Fruit fly (Drosophila melanogaster): ENCODE measurements around the gene Osi14.

DNA sequence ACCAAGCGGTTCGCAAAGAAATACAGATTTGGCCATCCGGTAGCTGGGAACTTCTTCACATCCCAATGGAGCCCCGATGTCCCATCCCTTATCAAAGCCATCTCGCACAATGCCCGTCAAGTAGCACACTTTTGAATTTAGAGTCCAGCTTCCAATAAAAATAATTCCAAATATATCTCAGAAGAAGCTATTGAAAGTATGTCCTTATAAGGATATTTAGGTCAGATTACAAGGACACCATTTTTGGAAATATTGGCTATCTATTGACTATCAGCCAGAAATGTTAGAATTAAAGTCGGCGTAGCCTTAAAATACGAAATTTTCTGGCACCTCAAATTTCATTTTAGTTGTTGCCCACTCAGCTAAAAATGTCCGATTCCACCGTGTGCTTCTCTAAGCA, 43.8 kb downstream of the Osi14 start, which contains the start of gene CG10298:
- TF ChIP-seq Myc (optimal IDR thresholded peaks at IDR 0.05) = no peak
- TF ChIP-seq ttk (optimal IDR thresholded peaks at IDR 0.05) = no peak
- no peak for TF ChIP-seq Sin3A (optimal IDR thresholded peaks at IDR 0.05)

Measured in Kc167 (cell line).